Worm (Caenorhabditis elegans) whole organism, young adult: Measurements from ENCODE around the gene C14A4.7.
A peak's percentile ranks its signal among the peaks of the same experiment; 100 is the strongest.

Experiments used
- B0261.1 ChIP-seq: sonication (generic microtip); optimal IDR thresholded peaks from 2 replicates; lab custom pipeline; 2016; ENCODE audit warnings: mild to moderate bottlenecking, missing genetic modification characterization, moderate library complexity, missing compliant biosample characterization
- B0336.3 ChIP-seq: fragments of 200-800 bp; sonication (Bioruptor generic); IDR thresholded peaks from 2 replicates; pipeline ENCODE4 v1.3.6; 2022; ENCODE audit warnings: missing genetic modification characterization, missing compliant biosample characterization
- C06A6.2 ChIP-seq: fragments of 200-800 bp; sonication (Bioruptor generic); conservative IDR thresholded peaks from 2 replicates; pipeline ENCODE4 v1.3.6; 2022; ENCODE audit warnings: missing genetic modification characterization, missing compliant biosample characterization
- F22D6.2 ChIP-seq: sonication (generic microtip); optimal IDR thresholded peaks from 2 replicates; lab custom pipeline; 2016; ENCODE audit warnings: mild to moderate bottlenecking, missing genetic modification characterization, missing compliant biosample characterization
- F39B2.1 ChIP-seq: fragments of 200-800 bp; sonication (Bioruptor generic); IDR thresholded peaks from 2 replicates; pipeline ENCODE4 v1.3.6; 2022; ENCODE audit warnings: missing genetic modification reagents, missing genetic modification characterization, missing compliant biosample characterization
- Y67H2A.10 ChIP-seq: fragments of 200-800 bp; sonication (Bioruptor generic); conservative IDR thresholded peaks from 2 replicates; pipeline ENCODE4 v1.3.6; 2022; ENCODE audit warnings: missing genetic modification reagents, missing genetic modification characterization, missing compliant biosample characterization
- Y95B8A.8 ChIP-seq: fragments of 200-800 bp; sonication (Bioruptor generic); IDR thresholded peaks from 2 replicates; pipeline ENCODE4 v1.3.6; 2022; ENCODE audit warnings: missing genetic modification reagents, missing genetic modification characterization, missing compliant biosample characterization
- aptf-2 ChIP-seq: fragments of 200-800 bp; sonication (Bioruptor generic); conservative IDR thresholded peaks from 2 replicates; pipeline ENCODE4 v1.3.6; 2022; ENCODE audit warnings: missing genetic modification reagents, missing genetic modification characterization, missing compliant biosample characterization
- atf-7 ChIP-seq: sonication (generic microtip); optimal IDR thresholded peaks from 2 replicates; lab custom pipeline; 2017; ENCODE audit warnings: mild to moderate bottlenecking, missing genetic modification characterization, missing compliant biosample characterization
- ccch-3 ChIP-seq: fragments of 200-800 bp; sonication (Bioruptor generic); optimal IDR thresholded peaks from 2 replicates; lab custom pipeline; 2018; ENCODE audit warnings: mild to moderate bottlenecking, missing genetic modification characterization, missing compliant biosample characterization
- dox-1 ChIP-seq: fragments of 200-800 bp; sonication (Bioruptor generic); IDR thresholded peaks from 2 replicates; pipeline ENCODE4 v1.3.6; 2022; ENCODE audit warnings: missing genetic modification reagents, missing genetic modification characterization, missing compliant biosample characterization
- dpff-1 ChIP-seq: sonication (generic microtip); optimal IDR thresholded peaks from 2 replicates; lab custom pipeline; 2017; ENCODE audit warnings: mild to moderate bottlenecking, missing genetic modification characterization, missing compliant biosample characterization
- dpl-1 ChIP-seq: fragments of 150-350 bp; optimal IDR thresholded peaks from 2 replicates; lab custom pipeline; 2014; ENCODE audit warnings: missing biosample characterization, missing genetic modification reagents, missing genetic modification characterization
- efl-1 ChIP-seq: fragments of 150-350 bp; optimal IDR thresholded peaks from 2 replicates; lab custom pipeline; 2014; ENCODE audit warnings: missing biosample characterization, missing genetic modification reagents, missing genetic modification characterization
- egl-18 ChIP-seq: fragments of 200-800 bp; sonication (Bioruptor generic); IDR thresholded peaks from 2 replicates; pipeline ENCODE4 v1.3.6; 2022; ENCODE audit warnings: missing genetic modification reagents, missing genetic modification characterization, missing compliant biosample characterization
- egrh-3 ChIP-seq: fragments of 200-800 bp; sonication (Bioruptor generic); IDR thresholded peaks from 2 replicates; pipeline ENCODE4 v1.3.6; 2022; ENCODE audit warnings: missing genetic modification reagents, missing genetic modification characterization, missing compliant biosample characterization
- fkh-3 ChIP-seq: sonication (generic microtip); optimal IDR thresholded peaks from 2 replicates; lab custom pipeline; 2016; ENCODE audit warnings: mild to moderate bottlenecking, missing genetic modification characterization, missing compliant biosample characterization
- hlh-26 ChIP-seq: fragments of 200-800 bp; sonication (Bioruptor generic); conservative IDR thresholded peaks from 2 replicates; pipeline ENCODE4 v1.3.6; 2022; ENCODE audit warnings: missing genetic modification reagents, missing genetic modification characterization, missing compliant biosample characterization
- lag-1 ChIP-seq: fragments of 200-800 bp; sonication (Bioruptor generic); IDR thresholded peaks from 2 replicates; pipeline ENCODE4 v1.3.6; 2022; ENCODE audit warnings: missing genetic modification reagents, missing genetic modification characterization, missing compliant biosample characterization
- lin-26 ChIP-seq: fragments of 200-800 bp; sonication (Bioruptor generic); IDR thresholded peaks from 2 replicates; pipeline ENCODE4 v1.3.6; 2022; ENCODE audit warnings: missing genetic modification reagents, missing genetic modification characterization, missing compliant biosample characterization
- madf-8 ChIP-seq: fragments of 200-800 bp; sonication (Bioruptor generic); conservative IDR thresholded peaks from 2 replicates; pipeline ENCODE4 v1.3.6; 2022; ENCODE audit warnings: missing genetic modification reagents, missing genetic modification characterization, missing compliant biosample characterization
- mes-4 ChIP-seq: sonication (generic microtip); optimal IDR thresholded peaks from 2 replicates; lab custom pipeline; 2016; ENCODE audit warnings: missing genotype, missing genetic modification characterization, missing compliant biosample characterization
- nfya-1 ChIP-seq: sonication (generic microtip); optimal IDR thresholded peaks from 2 replicates; lab custom pipeline; 2017; ENCODE audit warnings: antibody characterized with exemption, missing compliant biosample characterization, missing genetic modification characterization, borderline replicate concordance; ENCODE audit not compliant: insufficient read depth
- nfyb-1 ChIP-seq: fragments of 200-800 bp; sonication (Bioruptor generic); IDR thresholded peaks from 2 replicates; pipeline ENCODE4 v1.3.6; 2022; ENCODE audit warnings: missing genetic modification reagents, missing genetic modification characterization, missing compliant biosample characterization
- nhr-80 ChIP-seq: sonication (generic microtip); optimal IDR thresholded peaks from 2 replicates; lab custom pipeline; 2016; ENCODE audit warnings: missing genetic modification characterization, missing compliant biosample characterization
- rpc-1 ChIP-seq, 2 experiments: fragments of 150-350 bp in 1 of 2; sonication (generic microtip) in 1 of 2; optimal IDR thresholded peaks; 2 replicates each; lab custom pipeline; 2014 to 2018; ENCODE audit warnings: missing biosample characterization in 1 of 2, missing genetic modification characterization in 1 of 2, missing genetic modification reagents in 1 of 2, missing genotype in 1 of 2
- snpc-3.4 ChIP-seq: sonication (generic microtip); optimal IDR thresholded peaks from 2 replicates; lab custom pipeline; 2017; ENCODE audit warnings: missing genetic modification characterization, mild to moderate bottlenecking, missing compliant biosample characterization, antibody characterized with exemption, moderate library complexity, missing genotype, missing genetic modification reagents
- tlf-1 ChIP-seq: fragments of 200-800 bp; sonication (Bioruptor generic); optimal IDR thresholded peaks from 2 replicates; lab custom pipeline; 2018; ENCODE audit warnings: mild to moderate bottlenecking, missing genetic modification characterization, missing compliant biosample characterization
- xnd-1 ChIP-seq: sonication (generic microtip); optimal IDR thresholded peaks from 2 replicates; lab custom pipeline; 2016; ENCODE audit warnings: missing genotype, missing genetic modification reagents, missing genetic modification characterization, missing compliant biosample characterization
- zfh-2 ChIP-seq: fragments of 200-800 bp; sonication (Bioruptor generic); conservative IDR thresholded peaks from 2 replicates; pipeline ENCODE4 v1.3.6; 2022; ENCODE audit warnings: missing genetic modification reagents, missing genetic modification characterization, missing compliant biosample characterization
- ztf-28 ChIP-seq: fragments of 200-800 bp; sonication (Bioruptor generic); IDR thresholded peaks from 2 replicates; pipeline ENCODE4 v1.3.6; 2022; ENCODE audit warnings: missing genetic modification reagents, missing genetic modification characterization, missing compliant biosample characterization

C14A4.7 gene

ce11 chrII:10596462-10596861 is at the start of gene C14A4.7:
C14A4.7 (minus strand) TSS chrII:10596562.
- TF ChIP-seq Y67H2A.10 (GFP tag; lab: Robert Waterston, UW) (no peak), nhr-80 (tag; lab: Kevin White, UChicago) (peak; percentile 23)

- TF ChIP-seq F22D6.2 (tag; lab: Kevin White, UChicago) (no peak), B0261.1 (tag; lab: Kevin White, UChicago) (no peak), ccch-3 (no peak), rpc-1 (optimal IDR thresholded peaks at IDR 0.05; lab: Kevin White, UChicago) (no peak), rpc-1 (tag; optimal IDR thresholded peaks at IDR 0.05; lab: Kevin White, UChicago) (no peak), aptf-2 (no peak), dox-1 (GFP tag; lab: Robert Waterston, UW) (no peak), snpc-3.4 (tag; lab: Kevin White, UChicago) (no peak), ztf-28 (GFP tag; lab: Robert Waterston, UW) (no peak), atf-7 (no peak), dpff-1 (no peak), mes-4 (tag; lab: Kevin White, UChicago) (no peak)
Observed at ce11 chrII:10643403-10643802, 47.0 kb upstream of the C14A4.7 start, which contains the start of gene M28.4. M28.4 (plus strand) TSS chrII:10643703.

DNA sequence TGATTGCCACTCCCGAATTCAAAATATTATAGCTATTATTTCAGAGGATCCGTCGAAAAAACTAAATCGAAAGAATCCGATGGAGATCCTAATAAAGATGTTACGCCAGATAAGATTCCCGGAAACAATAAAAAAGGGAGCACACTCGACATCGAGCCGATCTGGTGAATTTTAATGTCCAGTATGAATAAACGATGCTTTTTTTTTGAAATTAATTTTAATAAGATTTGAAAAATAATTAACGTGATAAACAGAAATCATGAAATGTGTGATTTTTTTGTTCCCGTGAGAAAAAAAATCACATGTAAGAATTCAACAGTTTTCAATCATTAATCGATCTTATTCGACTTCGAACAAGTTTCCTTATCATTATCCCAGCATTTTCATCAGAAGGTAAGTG is 42.7 kb upstream of the C14A4.7 start, which contains the start of gene M28.9:
Gene M28.9, plus strand, starts transcription at position 301 of the 400 bp plus-strand sequence.
- TF ChIP-seq dpl-1 (GFP tag; lab: Kevin White, UChicago) = no peak
- TF ChIP-seq madf-8 (GFP tag; lab: Robert Waterston, UW) = no peak
- TF ChIP-seq Y95B8A.8 (GFP tag; lab: Robert Waterston, UW) = no peak
- no peak for TF ChIP-seq tlf-1 (GFP tag; lab: Kevin White, UChicago)
- no peak for TF ChIP-seq lag-1
- no peak for TF ChIP-seq xnd-1 (tag; lab: Kevin White, UChicago)
- no peak for TF ChIP-seq atf-7
- no peak for TF ChIP-seq egl-18 (GFP tag; lab: Robert Waterston, UW)
- no peak for TF ChIP-seq efl-1 (GFP tag; lab: Kevin White, UChicago)
- TF ChIP-seq fkh-3 = no peak
- TF ChIP-seq rpc-1 (optimal IDR thresholded peaks at IDR 0.05; lab: Kevin White, UChicago) = no peak
- TF ChIP-seq rpc-1 (tag; optimal IDR thresholded peaks at IDR 0.05; lab: Kevin White, UChicago) = no peak
- TF ChIP-seq zfh-2 (GFP tag; lab: Robert Waterston, UW) = no peak
- TF ChIP-seq B0336.3 (GFP tag; lab: Robert Waterston, UW) = no peak
- TF ChIP-seq F22D6.2 (tag; lab: Kevin White, UChicago) = no peak
- no peak for TF ChIP-seq C06A6.2 (GFP tag; lab: Robert Waterston, UW)
- TF ChIP-seq nfya-1 (tag; lab: Kevin White, UChicago) = no peak
- no peak for TF ChIP-seq nfyb-1
- no peak for TF ChIP-seq hlh-26
- no peak for TF ChIP-seq lin-26

DNA sequence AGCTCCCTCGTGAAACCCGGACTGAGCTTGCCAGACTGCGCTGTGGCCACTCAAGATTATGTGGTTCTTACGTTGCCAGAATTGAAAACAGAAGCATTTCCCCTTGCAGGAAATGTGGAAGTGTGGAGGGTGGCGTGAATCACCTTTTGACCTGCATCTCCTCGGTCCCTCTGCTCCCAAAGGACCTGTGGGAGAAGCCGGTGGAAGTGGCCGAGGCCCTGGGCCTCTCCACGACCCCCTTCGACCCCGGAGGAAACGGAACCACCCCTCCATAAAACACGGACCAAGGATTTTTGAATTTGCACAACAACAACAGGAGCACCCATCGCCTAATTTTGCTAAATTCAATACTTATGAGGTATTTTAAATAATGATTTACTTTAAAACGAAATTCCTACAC is 41.3 kb upstream of the C14A4.7 start:
- peak; percentile 71; the same call in 1 of the 2 replicates for TF ChIP-seq egrh-3

- TF ChIP-seq F39B2.1 (GFP tag; lab: Robert Waterston, UW) = no peak
- peak; percentile 43 for TF ChIP-seq nhr-80 (tag; lab: Kevin White, UChicago)
Observed at ce11 chrII:10630944-10631343, 34.6 kb upstream of the C14A4.7 start.
